Fruit fly (Drosophila melanogaster): Measurements from ENCODE around the gene fon.

Gene fon

dm6 chr2L:19426330-19426781 lies 40.4 kb upstream of the fon start, which contains the start of gene Pax (continued):
- peak; percentile 21 for TF ChIP-seq MESR4 (GFP tag; optimal IDR thresholded peaks at IDR 0.05)
- peak; percentile 96 for TF ChIP-seq Bgb (GFP tag; IDR thresholded peaks at IDR 0.05; ENCODE audit: partially characterized antibody)
- TF ChIP-seq tna (GFP tag; IDR thresholded peaks at IDR 0.05; ENCODE audit: partially characterized antibody) = peak; percentile 88
- TF ChIP-seq YL-1 (GFP tag; optimal IDR thresholded peaks at IDR 0.05) = peak; percentile 25
- peak; percentile 62 for TF ChIP-seq gfzf (GFP tag; optimal IDR thresholded peaks at IDR 0.05)
- peak; percentile 61 for TF ChIP-seq Med (GFP tag)
- TF ChIP-seq trem (tag; optimal IDR thresholded peaks at IDR 0.05) = no peak
- peak; percentile 86 for TF ChIP-seq CG2129 (GFP tag; IDR thresholded peaks at IDR 0.05; ENCODE audit: partially characterized antibody)
- TF ChIP-seq CG10543 (GFP tag; optimal IDR thresholded peaks at IDR 0.05) = peak; percentile 46
- no peak for TF ChIP-seq CG16815 (GFP tag; optimal IDR thresholded peaks at IDR 0.05)
- TF ChIP-seq CG2199 (GFP tag; IDR thresholded peaks at IDR 0.05) = 0 out of 3 replicates have a peak, but pooled peaks have one; percentile 32
- TF ChIP-seq CG42726 (GFP tag; IDR thresholded peaks at IDR 0.05; ENCODE audit: partially characterized antibody) = peak; percentile 98
- peak; percentile 81 for TF ChIP-seq mld (GFP tag; IDR thresholded peaks at IDR 0.05; ENCODE audit: partially characterized antibody)
- peak; percentile 95 for TF ChIP-seq bbx (GFP tag; IDR thresholded peaks at IDR 0.05; ENCODE audit: partially characterized antibody)
- peak; percentile 85 for TF ChIP-seq CG14860 (GFP tag; IDR thresholded peaks at IDR 0.05; ENCODE audit: partially characterized antibody)
- TF ChIP-seq stwl (tag; optimal IDR thresholded peaks at IDR 0.05) = peak; percentile 31
- no peak for TF ChIP-seq sc (optimal IDR thresholded peaks at IDR 0.05)
- TF ChIP-seq sc (GFP tag; optimal IDR thresholded peaks at IDR 0.05) = no peak
- TF ChIP-seq Opbp (GFP tag; IDR thresholded peaks at IDR 0.05; ENCODE audit: partially characterized antibody) = peak; percentile 92
- TF ChIP-seq CG15601 (tag; optimal IDR thresholded peaks at IDR 0.05) = peak; percentile 29
- no peak for TF ChIP-seq HLH3B (GFP tag; IDR thresholded peaks at IDR 0.05)
- TF ChIP-seq Trl (optimal IDR thresholded peaks at IDR 0.05) = peak; percentile 66 to 77
- no peak for TF ChIP-seq Trl (GFP tag; optimal IDR thresholded peaks at IDR 0.05)
- TF ChIP-seq CG1603 (tag; optimal IDR thresholded peaks at IDR 0.05) = peak; percentile 67
- no peak for TF ChIP-seq al (GFP tag; IDR thresholded peaks at IDR 0.05)
- no peak for TF ChIP-seq B-H1 (GFP tag; IDR thresholded peaks at IDR 0.05)
- TF ChIP-seq slp2 (GFP tag; optimal IDR thresholded peaks at IDR 0.05) = no peak
- TF ChIP-seq CG9932 (GFP tag; IDR thresholded peaks at IDR 0.05) = peak; percentile 5; the same call in 1 of the 2 replicates
- TF ChIP-seq Lhr (GFP tag; optimal IDR thresholded peaks at IDR 0.05) = peak; percentile 18
- TF ChIP-seq Drgx (GFP tag; IDR thresholded peaks at IDR 0.05) = peak; percentile 47
- peak; percentile 99 for TF ChIP-seq Dll (GFP tag; IDR thresholded peaks at IDR 0.05; ENCODE audit: partially characterized antibody)
- TF ChIP-seq CG34224 (GFP tag; IDR thresholded peaks at IDR 0.05; ENCODE audit: partially characterized antibody) = peak; percentile 92
- TF ChIP-seq CG9797 (GFP tag; optimal IDR thresholded peaks at IDR 0.05) = peak; percentile 41
- peak; percentile 92 for TF ChIP-seq Dref (GFP tag; IDR thresholded peaks at IDR 0.05)
- peak; percentile 98 for TF ChIP-seq hbn (GFP tag; IDR thresholded peaks at IDR 0.05; ENCODE audit: partially characterized antibody)
- TF ChIP-seq HmgZ (tag; optimal IDR thresholded peaks at IDR 0.05) = peak; percentile 44
- peak in 1 of 3 experiments; percentile 33 for TF ChIP-seq Stat92E (GFP tag; optimal IDR thresholded peaks at IDR 0.05)
- no peak for TF ChIP-seq tgo (GFP tag; IDR thresholded peaks at IDR 0.05)
- peak; percentile 98 for TF ChIP-seq CG13287 (GFP tag; IDR thresholded peaks at IDR 0.05; ENCODE audit: partially characterized antibody)
- peak; percentile 29 for TF ChIP-seq pita (GFP tag; optimal IDR thresholded peaks at IDR 0.05)
- peak; percentile 7 for TF ChIP-seq nmo (GFP tag; optimal IDR thresholded peaks at IDR 0.05)
- TF ChIP-seq CG10267 (tag; optimal IDR thresholded peaks at IDR 0.05) = peak; percentile 1
- TF ChIP-seq Rfx (GFP tag; IDR thresholded peaks at IDR 0.05) = peak; percentile 22; the same call in 1 of the 2 replicates
- TF ChIP-seq CG13775 (GFP tag; optimal IDR thresholded peaks at IDR 0.05) = no peak
- TF ChIP-seq chinmo (GFP tag; IDR thresholded peaks at IDR 0.05; ENCODE audit: partially characterized antibody) = peak; percentile 96
- TF ChIP-seq row (GFP tag; IDR thresholded peaks at IDR 0.05) = 0 out of 3 replicates have a peak, but pooled peaks have one; percentile 15
- TF ChIP-seq Hr39 (optimal IDR thresholded peaks at IDR 0.05) = no peak
- TF ChIP-seq Dp (GFP tag; optimal IDR thresholded peaks at IDR 0.05) = peak; percentile 67
- peak; percentile 97 for TF ChIP-seq Scr (GFP tag; IDR thresholded peaks at IDR 0.05; ENCODE audit: partially characterized antibody)
